Worm (Caenorhabditis elegans) whole organism, young adult: ENCODE results near the gene ugt-67.
A peak's percentile ranks its signal among the peaks of the same experiment; 100 is the strongest.

ENCODE experiments used
- C17E4.6 ChIP-seq: fragments of 200-800 bp; sonication (Bioruptor generic); IDR thresholded peaks from 2 replicates; pipeline ENCODE4 v1.3.6; 2022; ENCODE audit warnings: missing genetic modification reagents, missing genetic modification characterization, missing compliant biosample characterization
- F22D6.2 ChIP-seq: sonication (generic microtip); optimal IDR thresholded peaks from 2 replicates; lab custom pipeline; 2016; ENCODE audit warnings: mild to moderate bottlenecking, missing genetic modification characterization, missing compliant biosample characterization
- F33H1.4 ChIP-seq: fragments of 200-800 bp; sonication (Bioruptor generic); IDR thresholded peaks from 2 replicates; pipeline ENCODE4 v1.3.6; 2022; ENCODE audit warnings: missing genetic modification reagents, missing genetic modification characterization, missing compliant biosample characterization
- F49E8.2 ChIP-seq: sonication (generic microtip); optimal IDR thresholded peaks from 3 replicates; lab custom pipeline; 2017; ENCODE audit warnings: missing genetic modification characterization, mild to moderate bottlenecking, missing compliant biosample characterization, antibody characterized with exemption, moderate library complexity; ENCODE audit not compliant: insufficient read depth
- F52B5.7 ChIP-seq: sonication (generic microtip); optimal IDR thresholded peaks from 2 replicates; lab custom pipeline; 2016; ENCODE audit warnings: mild to moderate bottlenecking, missing genetic modification characterization, missing compliant biosample characterization
- F57A8.1 ChIP-seq: fragments of 200-800 bp; sonication (Bioruptor generic); optimal IDR thresholded peaks from 2 replicates; lab custom pipeline; 2018; ENCODE audit warnings: mild to moderate bottlenecking, missing genetic modification characterization, moderate library complexity, missing compliant biosample characterization
- K11D2.4 ChIP-seq: fragments of 200-800 bp; sonication (Bioruptor generic); IDR thresholded peaks from 2 replicates; pipeline ENCODE4 v1.3.6; 2022; ENCODE audit warnings: missing genetic modification reagents, missing genetic modification characterization, missing compliant biosample characterization
- K12H6.12 ChIP-seq: fragments of 200-800 bp; sonication (Bioruptor generic); optimal IDR thresholded peaks from 2 replicates; lab custom pipeline; 2018; ENCODE audit warnings: mild to moderate bottlenecking, missing genetic modification characterization, missing compliant biosample characterization
- Y53G8AR.9 ChIP-seq: fragments of 200-800 bp; sonication (Bioruptor generic); conservative IDR thresholded peaks from 2 replicates; pipeline ENCODE4 v1.3.6; 2022; ENCODE audit warnings: missing genetic modification reagents, missing genetic modification characterization, missing compliant biosample characterization
- Y56A3A.18 ChIP-seq: fragments of 200-800 bp; sonication (Bioruptor generic); IDR thresholded peaks from 2 replicates; pipeline ENCODE4 v1.3.6; 2022; ENCODE audit warnings: missing genetic modification reagents, missing genetic modification characterization, missing compliant biosample characterization
- Y67H2A.10 ChIP-seq: fragments of 200-800 bp; sonication (Bioruptor generic); conservative IDR thresholded peaks from 2 replicates; pipeline ENCODE4 v1.3.6; 2022; ENCODE audit warnings: missing genetic modification reagents, missing genetic modification characterization, missing compliant biosample characterization
- Y95B8A.8 ChIP-seq: fragments of 200-800 bp; sonication (Bioruptor generic); IDR thresholded peaks from 2 replicates; pipeline ENCODE4 v1.3.6; 2022; ENCODE audit warnings: missing genetic modification reagents, missing genetic modification characterization, missing compliant biosample characterization
- athp-1 ChIP-seq: sonication (generic microtip); optimal IDR thresholded peaks from 2 replicates; lab custom pipeline; 2017; ENCODE audit warnings: mild to moderate bottlenecking, missing genetic modification characterization, missing compliant biosample characterization
- cebp-1 ChIP-seq, 2 experiments: fragments of 200-800 bp in 1 of 2; sonication (Bioruptor generic) in 1 of 2; sonication (generic microtip) in 1 of 2; IDR thresholded peaks in 1 of 2; optimal IDR thresholded peaks in 1 of 2; 2 replicates each; pipeline versions ENCODE4 v1.3.6 to Lab custom; 2017 to 2022; ENCODE audit warnings: missing compliant biosample characterization in 2 of 2, missing genetic modification characterization in 2 of 2, mild to moderate bottlenecking in 1 of 2, missing genetic modification reagents in 1 of 2, moderate library complexity in 1 of 2
- ceh-100 ChIP-seq: fragments of 200-800 bp; sonication (Bioruptor generic); IDR thresholded peaks from 2 replicates; pipeline ENCODE4 v1.3.6; 2022; ENCODE audit warnings: missing genetic modification reagents, missing genetic modification characterization, missing compliant biosample characterization
- ceh-40 ChIP-seq: fragments of 200-800 bp; sonication (Bioruptor generic); IDR thresholded peaks from 2 replicates; pipeline ENCODE4 v1.3.6; 2022; ENCODE audit warnings: missing genetic modification characterization, missing compliant biosample characterization
- ceh-58 ChIP-seq: fragments of 200-800 bp; sonication (Bioruptor generic); IDR thresholded peaks from 2 replicates; pipeline ENCODE4 v1.3.6; 2022; ENCODE audit warnings: missing genetic modification characterization, missing compliant biosample characterization
- chd-7 ChIP-seq: sonication (generic microtip); optimal IDR thresholded peaks from 2 replicates; lab custom pipeline; 2016; ENCODE audit warnings: mild to moderate bottlenecking, missing genetic modification characterization, moderate library complexity, missing compliant biosample characterization
- dpff-1 ChIP-seq: sonication (generic microtip); optimal IDR thresholded peaks from 2 replicates; lab custom pipeline; 2017; ENCODE audit warnings: mild to moderate bottlenecking, missing genetic modification characterization, missing compliant biosample characterization
- fkh-3 ChIP-seq: sonication (generic microtip); optimal IDR thresholded peaks from 2 replicates; lab custom pipeline; 2016; ENCODE audit warnings: mild to moderate bottlenecking, missing genetic modification characterization, missing compliant biosample characterization
- gei-17 ChIP-seq: fragments of 200-800 bp; sonication (Bioruptor generic); optimal IDR thresholded peaks from 2 replicates; lab custom pipeline; 2018; ENCODE audit warnings: mild to moderate bottlenecking, missing genetic modification characterization, missing compliant biosample characterization
- hlh-26 ChIP-seq: fragments of 200-800 bp; sonication (Bioruptor generic); conservative IDR thresholded peaks from 2 replicates; pipeline ENCODE4 v1.3.6; 2022; ENCODE audit warnings: missing genetic modification reagents, missing genetic modification characterization, missing compliant biosample characterization
- lin-26 ChIP-seq: fragments of 200-800 bp; sonication (Bioruptor generic); IDR thresholded peaks from 2 replicates; pipeline ENCODE4 v1.3.6; 2022; ENCODE audit warnings: missing genetic modification reagents, missing genetic modification characterization, missing compliant biosample characterization
- lin-40 ChIP-seq: sonication (generic microtip); optimal IDR thresholded peaks from 2 replicates; lab custom pipeline; 2016; ENCODE audit warnings: missing genetic modification characterization, mild to moderate bottlenecking, missing compliant biosample characterization, missing genotype, missing genetic modification reagents
- lir-1 ChIP-seq: fragments of 200-800 bp; sonication (Bioruptor generic); conservative IDR thresholded peaks from 2 replicates; pipeline ENCODE4 v1.3.6; 2022; ENCODE audit warnings: missing genetic modification reagents, missing genetic modification characterization, missing compliant biosample characterization
- madf-3 ChIP-seq: fragments of 200-800 bp; sonication (Bioruptor generic); IDR thresholded peaks from 2 replicates; pipeline ENCODE4 v1.3.6; 2022; ENCODE audit warnings: missing genetic modification reagents, missing genetic modification characterization, missing compliant biosample characterization
- madf-6 ChIP-seq: fragments of 200-800 bp; sonication (Bioruptor generic); IDR thresholded peaks from 2 replicates; pipeline ENCODE4 v1.3.6; 2022; ENCODE audit warnings: missing genetic modification reagents, missing genetic modification characterization, missing compliant biosample characterization
- mel-28 ChIP-seq: sonication (generic microtip); optimal IDR thresholded peaks from 2 replicates; lab custom pipeline; 2016; ENCODE audit warnings: borderline replicate concordance, mild to moderate bottlenecking, missing genetic modification characterization, missing compliant biosample characterization
- nfya-2 ChIP-seq: fragments of 200-800 bp; sonication (Bioruptor generic); IDR thresholded peaks from 2 replicates; pipeline ENCODE4 v1.3.6; 2022; ENCODE audit warnings: missing genetic modification reagents, missing genetic modification characterization, missing compliant biosample characterization
- nfyb-1 ChIP-seq: fragments of 200-800 bp; sonication (Bioruptor generic); IDR thresholded peaks from 2 replicates; pipeline ENCODE4 v1.3.6; 2022; ENCODE audit warnings: missing genetic modification reagents, missing genetic modification characterization, missing compliant biosample characterization
- nhr-179 ChIP-seq: sonication (generic microtip); optimal IDR thresholded peaks from 2 replicates; lab custom pipeline; 2016; ENCODE audit warnings: mild to moderate bottlenecking, missing genetic modification characterization, missing compliant biosample characterization
- nhr-27 ChIP-seq: fragments of 200-800 bp; sonication (Bioruptor generic); optimal IDR thresholded peaks from 2 replicates; lab custom pipeline; 2018; ENCODE audit warnings: mild to moderate bottlenecking, missing genetic modification characterization, moderate library complexity, missing compliant biosample characterization
- nhr-80 ChIP-seq: sonication (generic microtip); optimal IDR thresholded peaks from 2 replicates; lab custom pipeline; 2016; ENCODE audit warnings: missing genetic modification characterization, missing compliant biosample characterization
- rcor-1 ChIP-seq: fragments of 200-800 bp; sonication (Bioruptor generic); IDR thresholded peaks from 2 replicates; pipeline ENCODE4 v1.3.6; 2022; ENCODE audit warnings: missing genetic modification reagents, missing genetic modification characterization, missing compliant biosample characterization
- rec-8 ChIP-seq, 2 experiments: sonication (generic microtip); optimal IDR thresholded peaks; 2 replicates each; lab custom pipeline; 2016; ENCODE audit warnings: mild to moderate bottlenecking in 2 of 2, missing genetic modification characterization in 2 of 2, missing genetic modification reagents in 2 of 2, missing genotype in 2 of 2, missing biosample characterization in 1 of 2, missing compliant biosample characterization in 1 of 2, moderate library complexity in 1 of 2
- sea-2 ChIP-seq: fragments of 200-800 bp; sonication (Bioruptor generic); IDR thresholded peaks from 2 replicates; pipeline ENCODE4 v1.3.6; 2022; ENCODE audit warnings: missing genetic modification characterization, missing compliant biosample characterization
- snpc-1.3 ChIP-seq: sonication (generic microtip); optimal IDR thresholded peaks from 2 replicates; lab custom pipeline; 2017; ENCODE audit warnings: missing genetic modification characterization, mild to moderate bottlenecking, missing compliant biosample characterization, antibody characterized with exemption, moderate library complexity, missing genotype, missing genetic modification reagents; ENCODE audit not compliant: insufficient read depth
- snpc-4 ChIP-seq, 5 experiments: fragments of 150-350 bp in 1 of 5; sonication (generic microtip) in 4 of 5; optimal IDR thresholded peaks; 2 replicates each; lab custom pipeline; 2014 to 2018; ENCODE audit warnings: missing genetic modification characterization in 5 of 5, missing biosample characterization in 3 of 5, antibody characterized with exemption in 2 of 5, mild to moderate bottlenecking in 2 of 5, missing compliant biosample characterization in 2 of 5, missing genotype in 2 of 5, moderate library complexity in 2 of 5, missing genetic modification reagents in 1 of 5
- tbp1 ChIP-seq: fragments of 200-800 bp; sonication (Bioruptor generic); optimal IDR thresholded peaks from 2 replicates; lab custom pipeline; 2018; ENCODE audit warnings: mild to moderate bottlenecking, missing genetic modification characterization, missing compliant biosample characterization
- tlf-1 ChIP-seq: fragments of 200-800 bp; sonication (Bioruptor generic); optimal IDR thresholded peaks from 2 replicates; lab custom pipeline; 2018; ENCODE audit warnings: mild to moderate bottlenecking, missing genetic modification characterization, missing compliant biosample characterization
- unc-62 ChIP-seq: fragments of 150-350 bp; optimal IDR thresholded peaks from 2 replicates; lab custom pipeline; 2014; ENCODE audit warnings: missing biosample characterization, missing genetic modification reagents, missing genetic modification characterization
- xnd-1 ChIP-seq: sonication (generic microtip); optimal IDR thresholded peaks from 2 replicates; lab custom pipeline; 2016; ENCODE audit warnings: missing genotype, missing genetic modification reagents, missing genetic modification characterization, missing compliant biosample characterization
- zfh-2 ChIP-seq: fragments of 200-800 bp; sonication (Bioruptor generic); conservative IDR thresholded peaks from 2 replicates; pipeline ENCODE4 v1.3.6; 2022; ENCODE audit warnings: missing genetic modification reagents, missing genetic modification characterization, missing compliant biosample characterization
- ztf-25 ChIP-seq: fragments of 200-800 bp; sonication (Bioruptor generic); IDR thresholded peaks from 2 replicates; pipeline ENCODE4 v1.3.6; 2022; ENCODE audit warnings: missing genetic modification reagents, missing genetic modification characterization, missing compliant biosample characterization

Gene ugt-67

ce11 chrV:4889477-4889876 is 11.7 kb upstream of the ugt-67 start, which contains the start of gene ugt-12:
Gene ugt-12, minus strand, starts transcription at chrV:4889629.
- TF ChIP-seq nhr-80 (tag; lab: Kevin White, UChicago) (peak; percentile 71), chd-7 (tag; lab: Kevin White, UChicago) (no peak)

- TF ChIP-seq lin-26 (GFP tag; lab: Robert Waterston, UW) (peak; percentile 21; the same call in 1 of the 2 replicates), Y56A3A.18 (GFP tag; lab: Robert Waterston, UW) (no peak), nhr-179 (tag; lab: Kevin White, UChicago) (no peak), Y53G8AR.9 (GFP tag; lab: Robert Waterston, UW) (peak; percentile 78), ceh-40 (GFP tag; lab: Robert Waterston, UW) (no peak), hlh-26 (GFP tag; lab: Robert Waterston, UW) (no peak), tlf-1 (peak; percentile 92), mel-28 (tag; lab: Kevin White, UChicago) (no peak), zfh-2 (GFP tag; lab: Robert Waterston, UW) (no peak), lir-1 (GFP tag; lab: Robert Waterston, UW) (peak; percentile 71; the same call in 1 of the 2 replicates), F49E8.2 (tag; lab: Kevin White, UChicago) (peak; percentile 91), F22D6.2 (no peak), tbp1 (peak; percentile 66), gei-17 (GFP tag; lab: Kevin White, UChicago) (no peak), Y67H2A.10 (peak; percentile 50; the same call in 1 of the 2 replicates), nhr-27 (tag; lab: Kevin White, UChicago) (no peak), nfya-2 (no peak), snpc-1.3 (tag; lab: Kevin White, UChicago) (peak; percentile 86), xnd-1 (tag; lab: Kevin White, UChicago) (peak; percentile 99), cebp-1 (GFP tag; IDR thresholded peaks at IDR 0.05; lab: Robert Waterston, UW) (no peak), cebp-1 (tag; optimal IDR thresholded peaks at IDR 0.05; lab: Kevin White, UChicago) (no peak), ceh-100 (GFP tag; lab: Robert Waterston, UW) (peak; percentile 38; the same call in 1 of the 2 replicates), F33H1.4 (GFP tag; lab: Robert Waterston, UW) (peak; percentile 92), unc-62 (GFP tag; lab: Kevin White, UChicago) (no peak), sea-2 (GFP tag; lab: Robert Waterston, UW) (no peak), dpff-1 (tag; lab: Kevin White, UChicago) (no peak), F52B5.7 (tag; lab: Kevin White, UChicago) (no peak), ztf-25 (0 out of 2 replicates have a peak, but pooled peaks have one; percentile 69), madf-3 (peak; percentile 92), madf-6 (GFP tag; lab: Robert Waterston, UW) (peak; percentile 100), C17E4.6 (GFP tag; lab: Robert Waterston, UW) (peak; percentile 91), K12H6.12 (tag; lab: Kevin White, UChicago) (no peak), Y95B8A.8 (peak; percentile 93), rec-8 (tag; optimal IDR thresholded peaks at IDR 0.05; lab: Kevin White, UChicago) (no peak), athp-1 (tag; lab: Kevin White, UChicago) (peak; percentile 51), rcor-1 (GFP tag; lab: Robert Waterston, UW) (peak; percentile 93), F57A8.1 (GFP tag; lab: Kevin White, UChicago) (no peak), ceh-58 (GFP tag; lab: Robert Waterston, UW) (no peak), lin-40 (tag; lab: Kevin White, UChicago) (no peak), nfyb-1 (GFP tag; lab: Robert Waterston, UW) (peak; percentile 59; the same call in 1 of the 2 replicates), K11D2.4 (GFP tag; lab: Robert Waterston, UW) (no peak), fkh-3 (tag; lab: Kevin White, UChicago) (no peak), snpc-4 (GFP tag; optimal IDR thresholded peaks at IDR 0.05; lab: Kevin White, UChicago) (peak; percentile 58), snpc-4 (tag; optimal IDR thresholded peaks at IDR 0.05; lab: Kevin White, UChicago) (peak in 3 of 4 experiments; percentile 32 to 70 (median 62)), chd-7 (tag; lab: Kevin White, UChicago) (no peak)
These were observed 11.1 kb upstream of the ugt-67 start, which contains the start of gene T19H12.2 for ce11 chrV:4889976-4890479. Gene T19H12.2, plus strand, starts transcription at chrV:4890429.
